Worm (Caenorhabditis elegans): ENCODE data around the gene smcr-8.
A peak's percentile ranks its signal among the peaks of the same experiment; 100 is the strongest.

Gene smcr-8

ce11 chrIII:5024393-5024964, 25.3 kb downstream of the smcr-8 start, which contains the start of gene pcf-11 (continued):
- no peak for TF ChIP-seq egl-44 (GFP tag; IDR thresholded peaks at IDR 0.05)
- no peak for TF ChIP-seq ztf-28 (GFP tag; IDR thresholded peaks at IDR 0.05)
- TF ChIP-seq T26A5.8 (tag; optimal IDR thresholded peaks at IDR 0.05): no peak
- TF ChIP-seq snpc-1.3 (tag; optimal IDR thresholded peaks at IDR 0.05; ENCODE audit: insufficient read depth): peak; percentile 12
- TF ChIP-seq snpc-3.4 (tag; optimal IDR thresholded peaks at IDR 0.05): peak; percentile 26
- no peak for TF ChIP-seq lin-26 (GFP tag; IDR thresholded peaks at IDR 0.05)
- no peak for TF ChIP-seq die-1 (tag; optimal IDR thresholded peaks at IDR 0.05)
- TF ChIP-seq hlh-26 (GFP tag; conservative IDR thresholded peaks at IDR 0.05): no peak
- TF ChIP-seq madf-8 (GFP tag; conservative IDR thresholded peaks at IDR 0.05): no peak
- TF ChIP-seq Y53F4B.3 (GFP tag; IDR thresholded peaks at IDR 0.05): no peak
- no peak for TF ChIP-seq snpc-1.1 (tag; optimal IDR thresholded peaks at IDR 0.05; ENCODE audit: insufficient read depth)
- TF ChIP-seq ztf-18 (tag; optimal IDR thresholded peaks at IDR 0.05): peak; percentile 46
- no peak for TF ChIP-seq nhr-90 (tag; optimal IDR thresholded peaks at IDR 0.05)
- TF ChIP-seq mcd-1 (GFP tag; IDR thresholded peaks at IDR 0.05): peak; percentile 36; the same call in 1 of the 2 replicates
- peak; percentile 15 for TF ChIP-seq tbp1 (GFP tag; optimal IDR thresholded peaks at IDR 0.05)
- no peak for TF ChIP-seq fkh-3 (tag; optimal IDR thresholded peaks at IDR 0.05)
- no peak for TF ChIP-seq aptf-3 (GFP tag; IDR thresholded peaks at IDR 0.05)
- TF ChIP-seq B0035.1 (tag; optimal IDR thresholded peaks at IDR 0.05): no peak
- TF ChIP-seq sptf-2 (GFP tag; optimal IDR thresholded peaks at IDR 0.05): no peak
- TF ChIP-seq ceh-100 (GFP tag; IDR thresholded peaks at IDR 0.05): no peak
- no peak for TF ChIP-seq aptf-2 (GFP tag; conservative IDR thresholded peaks at IDR 0.05)
- TF ChIP-seq somi-1 (GFP tag; optimal IDR thresholded peaks at IDR 0.05): no peak
- no peak for TF ChIP-seq dox-1 (GFP tag; IDR thresholded peaks at IDR 0.05)
- TF ChIP-seq B0261.1 (tag; optimal IDR thresholded peaks at IDR 0.05): no peak
- no peak for TF ChIP-seq let-526 (GFP tag; IDR thresholded peaks at IDR 0.05)
- peak; percentile 26 for TF ChIP-seq attf-5 (GFP tag; optimal IDR thresholded peaks at IDR 0.05)
- no peak for TF ChIP-seq unc-62 (GFP tag; optimal IDR thresholded peaks at IDR 0.05)
- TF ChIP-seq ZK185.1 (tag; optimal IDR thresholded peaks at IDR 0.05; ENCODE audit: poor library complexity, severe bottlenecking): peak; percentile 5
- TF ChIP-seq K12H6.12 (tag; optimal IDR thresholded peaks at IDR 0.05): no peak
- TF ChIP-seq ccch-3 (GFP tag; optimal IDR thresholded peaks at IDR 0.05): no peak
- no peak for TF ChIP-seq akir-1 (GFP tag; optimal IDR thresholded peaks at IDR 0.05)
- peak; percentile 54 for TF ChIP-seq tlf-1 (GFP tag; optimal IDR thresholded peaks at IDR 0.05)
- no peak for TF ChIP-seq mes-4 (tag; optimal IDR thresholded peaks at IDR 0.05)
- no peak for TF ChIP-seq rcor-1 (GFP tag; IDR thresholded peaks at IDR 0.05)
- no peak for TF ChIP-seq nhr-120 (GFP tag; IDR thresholded peaks at IDR 0.05)
- peak; percentile 14 for TF ChIP-seq madf-10 (tag; optimal IDR thresholded peaks at IDR 0.05)
- TF ChIP-seq zim-3 (tag; optimal IDR thresholded peaks at IDR 0.05): no peak
- peak; percentile 46; the same call in 1 of the 2 replicates for TF ChIP-seq hmg-1.2 (GFP tag; IDR thresholded peaks at IDR 0.05)
- no peak for TF ChIP-seq rec-8 (tag; optimal IDR thresholded peaks at IDR 0.05)
- TF ChIP-seq F23B12.7 (tag; optimal IDR thresholded peaks at IDR 0.05; ENCODE audit: insufficient read depth): peak; percentile 3
- no peak for TF ChIP-seq unc-130 (GFP tag; optimal IDR thresholded peaks at IDR 0.05)
- TF ChIP-seq attf-6 (GFP tag; IDR thresholded peaks at IDR 0.05): no peak
- peak; percentile 73 for TF ChIP-seq F33H1.4 (GFP tag; IDR thresholded peaks at IDR 0.05)
- TF ChIP-seq hmg-20 (GFP tag; IDR thresholded peaks at IDR 0.05): no peak
- TF ChIP-seq ceh-40 (GFP tag; IDR thresholded peaks at IDR 0.05): no peak
- TF ChIP-seq ztf-6 (GFP tag; IDR thresholded peaks at IDR 0.05): no peak
- TF ChIP-seq repo-1 (tag; optimal IDR thresholded peaks at IDR 0.05): no peak
- TF ChIP-seq Y79H2A.3 (GFP tag; conservative IDR thresholded peaks at IDR 0.05): no peak

Data from whole organism, young adult.